Worm (Caenorhabditis elegans) whole organism, L2 larva: Measurements from ENCODE around the gene zig-5.

Source experiments
- fos-1 ChIP-seq: fragments of 150-350 bp; optimal IDR thresholded peaks from 2 replicates; lab custom pipeline; 2014; ENCODE audit warnings: missing biosample characterization, missing genetic modification characterization
- lsy-2 ChIP-seq, 2 experiments: fragments of 150-350 bp in 1 of 2; sonication (generic microtip) in 1 of 2; optimal IDR thresholded peaks; 2 replicates each; lab custom pipeline; 2014 to 2017; ENCODE audit warnings: missing biosample characterization in 2 of 2, missing genetic modification characterization in 2 of 2
- nhr-23 ChIP-seq: fragments of 150-350 bp; optimal IDR thresholded peaks from 2 replicates; lab custom pipeline; 2014; ENCODE audit warnings: missing biosample characterization, missing genetic modification reagents, missing genetic modification characterization

ce11 chrIII:10935944-10936343, 17.4 kb downstream of the zig-5 start, which contains the start of gene rle-1:
- no peak for TF ChIP-seq lsy-2 (tag; optimal IDR thresholded peaks at IDR 0.05; lab: Kevin White, UChicago)
- TF ChIP-seq nhr-23 (tag; lab: Kevin White, UChicago) = no peak
- no peak for TF ChIP-seq fos-1 (tag; lab: Kevin White, UChicago)
